Fruit fly (Drosophila melanogaster) whole organism, larva: ENCODE data around the gene Traf4.

Experiments used
- noc ChIP-seq: fragments of 200-800 bp; sonication (Bioruptor generic); optimal IDR thresholded peaks from 3 replicates; lab custom pipeline; 2019; ENCODE audit warnings: missing biosample characterization, mild to moderate bottlenecking, missing genetic modification characterization, moderate library complexity

The Traf4 gene

dm6 chr2L:4416089-4416488 lies 54.4 kb downstream of the Traf4 start:
- TF ChIP-seq noc, result no peak

dm6 chr2L:4416903-4417302 lies 55.2 kb downstream of the Traf4 start:
- no peak for TF ChIP-seq noc

- no peak for TF ChIP-seq noc
These were observed 56.3 kb downstream of the Traf4 start for dm6 chr2L:4417982-4418381.

dm6 chr2L:4418819-4419218 lies 57.1 kb downstream of the Traf4 start:
- TF ChIP-seq noc, result no peak

- TF ChIP-seq noc, result no peak
These were observed 60.4 kb downstream of the Traf4 start for dm6 chr2L:4422154-4422553.
